Worm (Caenorhabditis elegans) whole organism, L1 larva: ENCODE data around the gene fipr-1.

ENCODE experiments used
- C16A3.4 ChIP-seq: fragments of 150-350 bp; optimal IDR thresholded peaks from 2 replicates; lab custom pipeline; 2014; ENCODE audit warnings: missing biosample characterization, missing genetic modification characterization
- C34B4.2 ChIP-seq: sonication (generic microtip); optimal IDR thresholded peaks from 2 replicates; lab custom pipeline; 2017; ENCODE audit warnings: mild to moderate bottlenecking, missing genetic modification characterization, missing compliant biosample characterization
- aha-1 ChIP-seq: fragments of 150-350 bp; optimal IDR thresholded peaks from 2 replicates; lab custom pipeline; 2014; ENCODE audit warnings: missing biosample characterization, missing genetic modification characterization
- ama-1 ChIP-seq: fragments of 150-350 bp; optimal IDR thresholded peaks from 2 replicates; lab custom pipeline; 2014
- ceh-82 ChIP-seq, 3 experiments: fragments of 150-350 bp in 1 of 3; sonication (generic microtip) in 2 of 3; optimal IDR thresholded peaks; 2 replicates each; lab custom pipeline; 2014 to 2017; ENCODE audit warnings: missing biosample characterization in 3 of 3, missing genetic modification characterization in 3 of 3
- ceh-90 ChIP-seq: sonication (generic microtip); optimal IDR thresholded peaks from 2 replicates; lab custom pipeline; 2016; ENCODE audit warnings: missing genetic modification characterization, missing compliant biosample characterization
- ces-1 ChIP-seq: fragments of 150-350 bp; optimal IDR thresholded peaks from 2 replicates; lab custom pipeline; 2014; ENCODE audit warnings: missing biosample characterization, missing genetic modification reagents, missing genetic modification characterization
- dpl-1 ChIP-seq, 3 experiments: fragments of 150-350 bp in 2 of 3; sonication (generic microtip) in 1 of 3; optimal IDR thresholded peaks; 2 replicates each; lab custom pipeline; 2014 to 2017; ENCODE audit warnings: missing biosample characterization in 3 of 3, missing genetic modification characterization in 3 of 3, missing genetic modification reagents in 3 of 3
- efl-3 ChIP-seq: fragments of 200-800 bp; sonication (Bioruptor generic); optimal IDR thresholded peaks from 2 replicates; lab custom pipeline; 2018; ENCODE audit warnings: mild to moderate bottlenecking, missing genetic modification characterization, missing compliant biosample characterization
- egl-27 ChIP-seq, 2 experiments: fragments of 150-350 bp in 1 of 2; sonication (generic microtip); optimal IDR thresholded peaks; 3 replicates each; lab custom pipeline; 2017 to 2018; ENCODE audit warnings: missing biosample characterization in 2 of 2, missing genetic modification characterization in 2 of 2, missing genetic modification reagents in 2 of 2
- elt-2 ChIP-seq: sonication (generic microtip); optimal IDR thresholded peaks from 2 replicates; lab custom pipeline; 2016; ENCODE audit warnings: missing genetic modification characterization, mild to moderate bottlenecking, inconsistent platforms, missing compliant biosample characterization, missing genetic modification reagents
- fkh-10 ChIP-seq: sonication (generic microtip); optimal IDR thresholded peaks from 2 replicates; lab custom pipeline; 2017; ENCODE audit warnings: missing biosample characterization, missing genetic modification reagents, missing genetic modification characterization
- fkh-8 ChIP-seq: sonication (generic microtip); optimal IDR thresholded peaks from 2 replicates; lab custom pipeline; 2016; ENCODE audit warnings: mild to moderate bottlenecking, missing genetic modification characterization, missing compliant biosample characterization
- fos-1 ChIP-seq: fragments of 150-350 bp; optimal IDR thresholded peaks from 2 replicates; lab custom pipeline; 2014; ENCODE audit warnings: missing biosample characterization, missing genetic modification characterization
- hlh-4 ChIP-seq: sonication (generic microtip); optimal IDR thresholded peaks from 2 replicates; lab custom pipeline; 2016; ENCODE audit warnings: mild to moderate bottlenecking, missing genetic modification characterization, missing compliant biosample characterization
- lin-13 ChIP-seq: fragments of 150-350 bp; optimal IDR thresholded peaks from 2 replicates; lab custom pipeline; 2014; ENCODE audit warnings: missing biosample characterization, missing genetic modification reagents, missing genetic modification characterization
- lin-14 ChIP-seq: fragments of 200-800 bp; sonication (Bioruptor generic); optimal IDR thresholded peaks from 2 replicates; lab custom pipeline; 2018; ENCODE audit warnings: mild to moderate bottlenecking, missing genetic modification characterization, moderate library complexity, missing compliant biosample characterization
- lin-35 ChIP-seq, 2 experiments: fragments of 150-350 bp; optimal IDR thresholded peaks; 2 replicates each; lab custom pipeline; 2014; ENCODE audit warnings: missing biosample characterization in 2 of 2, missing genetic modification characterization in 2 of 2, missing genetic modification reagents in 2 of 2
- lin-39 ChIP-seq: fragments of 150-350 bp; optimal IDR thresholded peaks from 2 replicates; lab custom pipeline; 2014; ENCODE audit warnings: missing biosample characterization, missing genetic modification reagents, missing genetic modification characterization
- lir-3 ChIP-seq: sonication (generic microtip); optimal IDR thresholded peaks from 2 replicates; lab custom pipeline; 2016; ENCODE audit warnings: mild to moderate bottlenecking, missing genetic modification characterization, moderate library complexity, missing compliant biosample characterization; ENCODE audit not compliant: poor library complexity
- mep-1 ChIP-seq: fragments of 150-350 bp; optimal IDR thresholded peaks from 2 replicates; lab custom pipeline; 2014; ENCODE audit warnings: missing biosample characterization, missing genetic modification characterization
- nhr-11 ChIP-seq: fragments of 150-350 bp; optimal IDR thresholded peaks from 2 replicates; lab custom pipeline; 2014; ENCODE audit warnings: missing biosample characterization, missing genetic modification characterization
- nhr-12 ChIP-seq: sonication (generic microtip); optimal IDR thresholded peaks from 2 replicates; lab custom pipeline; 2017; ENCODE audit warnings: missing biosample characterization, missing genetic modification characterization
- nhr-19 ChIP-seq: fragments of 200-800 bp; sonication (Bioruptor generic); conservative IDR thresholded peaks from 2 replicates; pipeline ENCODE4 v1.3.6; 2022; ENCODE audit warnings: missing genetic modification characterization, missing compliant biosample characterization
- nhr-20 ChIP-seq: sonication (generic microtip); optimal IDR thresholded peaks from 2 replicates; lab custom pipeline; 2016; ENCODE audit warnings: mild to moderate bottlenecking, missing genetic modification characterization, missing compliant biosample characterization
- nhr-237 ChIP-seq: fragments of 150-350 bp; optimal IDR thresholded peaks from 2 replicates; lab custom pipeline; 2014; ENCODE audit warnings: missing biosample characterization, missing genetic modification characterization
- nhr-28 ChIP-seq: fragments of 150-350 bp; optimal IDR thresholded peaks from 2 replicates; lab custom pipeline; 2014; ENCODE audit warnings: missing biosample characterization, missing genetic modification characterization
- nhr-47 ChIP-seq: sonication (generic microtip); optimal IDR thresholded peaks from 2 replicates; lab custom pipeline; 2016; ENCODE audit warnings: mild to moderate bottlenecking, missing genetic modification characterization, moderate library complexity, missing compliant biosample characterization
- nhr-76 ChIP-seq: sonication (generic microtip); optimal IDR thresholded peaks from 2 replicates; lab custom pipeline; 2017; ENCODE audit warnings: missing biosample characterization, missing genetic modification characterization
- nhr-77 ChIP-seq: fragments of 150-350 bp; optimal IDR thresholded peaks from 2 replicates; lab custom pipeline; 2014; ENCODE audit warnings: missing biosample characterization, missing genetic modification characterization
- nhr-84 ChIP-seq: sonication (generic microtip); optimal IDR thresholded peaks from 2 replicates; lab custom pipeline; 2017; ENCODE audit warnings: missing biosample characterization, missing genetic modification characterization
- nhr-90 ChIP-seq: sonication (generic microtip); optimal IDR thresholded peaks from 2 replicates; lab custom pipeline; 2016; ENCODE audit warnings: mild to moderate bottlenecking, missing genetic modification characterization, missing compliant biosample characterization; ENCODE audit not compliant: poor library complexity
- pag-3 ChIP-seq: sonication (generic microtip); optimal IDR thresholded peaks from 2 replicates; lab custom pipeline; 2017; ENCODE audit warnings: missing genetic modification characterization, mild to moderate bottlenecking, missing compliant biosample characterization, antibody characterized with exemption, borderline replicate concordance; ENCODE audit not compliant: insufficient read depth
- pqm-1 ChIP-seq: sonication (generic microtip); optimal IDR thresholded peaks from 3 replicates; lab custom pipeline; 2017; ENCODE audit warnings: missing biosample characterization, missing genetic modification characterization
- snu-23 ChIP-seq: sonication (generic microtip); optimal IDR thresholded peaks from 2 replicates; lab custom pipeline; 2016; ENCODE audit warnings: missing genetic modification characterization, missing compliant biosample characterization
- sptf-1 ChIP-seq: fragments of 150-350 bp; optimal IDR thresholded peaks from 2 replicates; lab custom pipeline; 2014; ENCODE audit warnings: missing biosample characterization, missing genetic modification characterization
- sup-37 ChIP-seq: fragments of 200-800 bp; sonication (Bioruptor generic); optimal IDR thresholded peaks from 2 replicates; lab custom pipeline; 2018; ENCODE audit warnings: mild to moderate bottlenecking, missing genetic modification characterization, missing compliant biosample characterization
- swsn-7 ChIP-seq: sonication (generic microtip); optimal IDR thresholded peaks from 2 replicates; lab custom pipeline; 2016; ENCODE audit warnings: missing genetic modification characterization, missing compliant biosample characterization
- tbx-2 ChIP-seq: sonication (generic microtip); optimal IDR thresholded peaks from 2 replicates; lab custom pipeline; 2016; ENCODE audit warnings: missing genetic modification characterization, missing compliant biosample characterization
- unc-130 ChIP-seq: fragments of 150-350 bp; optimal IDR thresholded peaks from 2 replicates; lab custom pipeline; 2017; ENCODE audit warnings: missing biosample characterization, missing genetic modification characterization, inconsistent platforms
- unc-30 ChIP-seq: sonication (generic microtip); optimal IDR thresholded peaks from 2 replicates; lab custom pipeline; 2017; ENCODE audit warnings: missing biosample characterization, missing genetic modification characterization
- zag-1 ChIP-seq: fragments of 150-350 bp; optimal IDR thresholded peaks from 2 replicates; lab custom pipeline; 2014; ENCODE audit warnings: missing biosample characterization, missing genetic modification characterization
- zip-4 ChIP-seq: fragments of 200-800 bp; sonication (Bioruptor generic); optimal IDR thresholded peaks from 2 replicates; lab custom pipeline; 2018; ENCODE audit warnings: mild to moderate bottlenecking, missing genetic modification characterization, moderate library complexity, missing compliant biosample characterization
- ztf-4 ChIP-seq: fragments of 150-350 bp; optimal IDR thresholded peaks from 2 replicates; lab custom pipeline; 2014; ENCODE audit warnings: missing biosample characterization, missing genetic modification characterization

Gene fipr-1

ce11 chrV:12405929-12406328 lies 44.4 kb upstream of the fipr-1 start, which contains the start of gene K01D12.10:
Gene K01D12.10, plus strand, starts transcription at chrV:12406229.
- TF ChIP-seq nhr-76 (tag; lab: Kevin White, UChicago) (no peak), sup-37 (GFP tag; lab: Kevin White, UChicago) (no peak), swsn-7 (no peak), unc-130 (tag; lab: Kevin White, UChicago) (no peak), snu-23 (GFP tag; lab: Kevin White, UChicago) (no peak), C16A3.4 (no peak), fkh-10 (GFP tag; lab: Kevin White, UChicago) (no peak), ama-1 (lab: Kevin White, UChicago) (no peak), nhr-90 (tag; lab: Kevin White, UChicago) (no peak), C34B4.2 (tag; lab: Kevin White, UChicago) (no peak), lin-35 (GFP tag; optimal IDR thresholded peaks at IDR 0.05; lab: Kevin White, UChicago) (no peak), tbx-2 (tag; lab: Kevin White, UChicago) (no peak)

- TF ChIP-seq ces-1 (GFP tag; lab: Kevin White, UChicago) (no peak), ceh-82 (tag; optimal IDR thresholded peaks at IDR 0.05; lab: Kevin White, UChicago) (no peak), sup-37 (GFP tag; lab: Kevin White, UChicago) (no peak), fkh-10 (GFP tag; lab: Kevin White, UChicago) (no peak), dpl-1 (GFP tag; optimal IDR thresholded peaks at IDR 0.05; lab: Kevin White, UChicago) (no peak), nhr-47 (tag; lab: Kevin White, UChicago) (no peak), nhr-12 (tag; lab: Kevin White, UChicago) (no peak)
- TF ChIP-seq, all 84 proteins: peak for 0
These were observed 43.0 kb upstream of the fipr-1 start, which contains the start of gene K01D12.9 for ce11 chrV:12404544-12404943. Gene K01D12.9, minus strand, starts transcription at chrV:12404644.

- TF ChIP-seq ceh-90 (no peak), lir-3 (tag; lab: Kevin White, UChicago) (no peak), pqm-1 (no peak), nhr-47 (tag; lab: Kevin White, UChicago) (no peak), ztf-4 (tag; lab: Kevin White, UChicago) (no peak), nhr-84 (tag; lab: Kevin White, UChicago) (no peak), hlh-4 (tag; lab: Kevin White, UChicago) (no peak), mep-1 (no peak)
These were observed 40.8 kb upstream of the fipr-1 start, which contains the start of gene K01D12.8 for ce11 chrV:12402355-12402754. Gene K01D12.8, plus strand, starts transcription at chrV:12402655.

- TF ChIP-seq efl-3 (GFP tag; lab: Kevin White, UChicago): no peak
- TF ChIP-seq zip-4 (GFP tag; lab: Kevin White, UChicago): no peak
- no peak for TF ChIP-seq fkh-8 (tag; lab: Kevin White, UChicago)
- TF ChIP-seq egl-27 (tag; optimal IDR thresholded peaks at IDR 0.05; lab: Kevin White, UChicago): no peak
- TF ChIP-seq nhr-19 (GFP tag; lab: Robert Waterston, UW): no peak
- TF ChIP-seq nhr-84 (tag; lab: Kevin White, UChicago): no peak
- no peak for TF ChIP-seq snu-23 (GFP tag; lab: Kevin White, UChicago)
- no peak for TF ChIP-seq lin-14 (GFP tag; lab: Kevin White, UChicago)
- no peak for TF ChIP-seq nhr-20
- TF ChIP-seq ceh-90: no peak
- TF ChIP-seq zag-1: no peak
- TF ChIP-seq sptf-1: no peak
- TF ChIP-seq unc-30: no peak
These were observed 39.8 kb upstream of the fipr-1 start, which contains the start of gene K01D12.7 for ce11 chrV:12401383-12401782. Gene K01D12.7, minus strand, starts transcription at chrV:12401483.

ce11 chrV:12400677-12401236 lies 39.2 kb upstream of the fipr-1 start, which contains the start of the genes K01D12.20 and miga-1:
Gene K01D12.20, minus strand, starts transcription at chrV:12400814.
Gene miga-1, minus strand, starts transcription at chrV:12400859.
- no peak for TF ChIP-seq nhr-237 (tag; lab: Kevin White, UChicago)
- TF ChIP-seq nhr-28 (tag; lab: Kevin White, UChicago): no peak
- no peak for TF ChIP-seq nhr-77 (tag; lab: Kevin White, UChicago)
- no peak for TF ChIP-seq unc-130 (tag; lab: Kevin White, UChicago)
- no peak for TF ChIP-seq aha-1 (tag; lab: Kevin White, UChicago)
- TF ChIP-seq nhr-11: no peak
- TF ChIP-seq lin-39 (tag; lab: Kevin White, UChicago): no peak
- TF ChIP-seq dpl-1 (GFP tag; optimal IDR thresholded peaks at IDR 0.05; lab: Kevin White, UChicago): peak; percentile 37 to 55 (median 46)
- TF ChIP-seq ceh-90: no peak
- peak in 2 of 3 experiments; percentile 8 to 11 for TF ChIP-seq ceh-82 (tag; optimal IDR thresholded peaks at IDR 0.05; lab: Kevin White, UChicago)
- TF ChIP-seq lin-13 (GFP tag; lab: Kevin White, UChicago): no peak
- peak; percentile 22; the same call in 1 of the 2 replicates for TF ChIP-seq nhr-19 (GFP tag; lab: Robert Waterston, UW)
- peak; percentile 34 for TF ChIP-seq elt-2 (tag; lab: Kevin White, UChicago)
- peak; percentile 26 to 63 for TF ChIP-seq lin-35 (GFP tag; optimal IDR thresholded peaks at IDR 0.05; lab: Kevin White, UChicago)
- TF ChIP-seq mep-1: peak; percentile 59
- no peak for TF ChIP-seq pag-3 (tag; lab: Kevin White, UChicago)
- no peak for TF ChIP-seq zip-4 (GFP tag; lab: Kevin White, UChicago)
- TF ChIP-seq fos-1 (tag; lab: Kevin White, UChicago): no peak
